Worm (Caenorhabditis elegans): ENCODE measurements around the gene drd-50.

drd-50 gene

DNA sequence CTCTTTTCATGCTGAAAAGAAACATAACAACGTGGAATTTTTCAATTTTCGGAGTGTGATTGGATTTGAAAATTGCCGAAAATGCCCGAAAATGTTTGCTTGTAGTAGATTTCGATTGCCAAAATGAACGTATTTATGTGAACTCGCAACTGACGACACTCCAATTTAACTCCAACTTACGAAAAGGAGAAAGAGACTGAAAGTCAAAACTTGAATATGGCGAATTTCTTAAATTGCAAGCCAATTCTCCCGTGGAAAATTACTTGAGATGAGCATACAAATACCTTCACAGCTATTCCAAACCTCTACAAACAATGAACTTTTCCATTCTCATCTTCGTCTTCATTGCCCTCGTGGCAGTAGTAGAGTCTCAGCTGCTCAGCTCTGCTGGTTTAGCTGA, 34.9 kb upstream of the drd-50 start:
- TF ChIP-seq ZK546.5 (tag; optimal IDR thresholded peaks at IDR 0.05) (no peak), lin-15B (tag; optimal IDR thresholded peaks at IDR 0.05) (no peak), ceh-62 (tag; optimal IDR thresholded peaks at IDR 0.05) (no peak), unc-62 (GFP tag; optimal IDR thresholded peaks at IDR 0.05 in 1 of 2) (peak in 1 of 2 experiments; percentile 93), unc-62 (tag; optimal IDR thresholded peaks at IDR 0.05) (no peak), ZK337.2 (GFP tag; IDR thresholded peaks at IDR 0.05) (no peak), hlh-11 (tag; optimal IDR thresholded peaks at IDR 0.05) (no peak), ama-1 (optimal IDR thresholded peaks at IDR 0.05) (no peak), R02D3.7 (tag; optimal IDR thresholded peaks at IDR 0.05) (no peak)

DNA sequence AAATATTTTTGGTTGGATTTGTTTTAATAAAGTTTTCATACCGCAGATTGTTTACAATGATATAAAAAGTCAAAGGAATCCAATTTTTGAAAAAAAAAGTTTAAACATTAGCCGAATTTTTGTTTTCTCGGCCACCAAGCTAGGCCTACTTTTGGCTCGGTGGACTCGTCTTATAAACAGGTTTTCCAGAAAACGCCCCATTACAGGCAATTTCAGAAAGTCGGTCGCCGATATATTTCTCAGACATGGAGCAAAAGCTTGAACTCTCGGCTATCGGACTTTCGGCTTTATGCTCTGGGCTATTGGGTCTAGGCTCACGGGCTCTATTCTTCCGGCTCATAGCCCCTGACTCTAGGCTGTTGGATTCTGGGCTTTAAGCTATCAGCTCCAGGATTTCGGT, 34.4 kb upstream of the drd-50 start:
- TF ChIP-seq aha-1 (tag) (peak; percentile 44), nhr-25 (tag; optimal IDR thresholded peaks at IDR 0.05; ENCODE audit: borderline replicate concordance, insufficient read depth) (no peak), fkh-10 (GFP tag; optimal IDR thresholded peaks at IDR 0.05) (no peak), daf-16 (GFP tag; optimal IDR thresholded peaks at IDR 0.05) (no peak), daf-16 (tag; optimal IDR thresholded peaks at IDR 0.05) (peak; percentile 2), nhr-102 (tag; optimal IDR thresholded peaks at IDR 0.05) (peak; percentile 42), rbr-2 (tag; optimal IDR thresholded peaks at IDR 0.05) (no peak), lin-29 (GFP tag; IDR thresholded peaks at IDR 0.05) (no peak)

DNA sequence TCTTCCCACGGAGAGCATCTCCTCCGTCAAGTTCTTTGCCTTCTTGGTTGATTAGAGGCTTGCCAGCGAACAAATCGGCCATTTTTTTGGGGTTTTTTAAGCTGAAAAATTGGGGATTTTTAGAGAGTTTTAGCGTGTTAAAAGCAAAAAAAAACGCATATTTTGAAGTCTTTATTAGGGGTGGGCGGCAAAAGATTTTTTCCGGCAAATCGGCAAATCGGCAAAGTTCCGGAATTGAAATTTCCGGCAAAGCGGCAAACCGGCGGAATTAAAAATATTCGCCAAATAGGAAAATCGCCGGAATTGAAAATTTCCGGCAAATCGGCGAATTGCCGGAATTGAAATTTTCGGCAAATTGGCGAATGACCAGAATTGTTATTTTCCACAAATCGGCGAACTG, 33.4 kb upstream of the drd-50 start, which contains the start of gene C35B1.5:
C35B1.5 (minus strand) TSS at position 101 of the 400 bp plus-strand sequence.
- no peak for TF ChIP-seq T20F7.1 (GFP tag; optimal IDR thresholded peaks at IDR 0.05)
- TF ChIP-seq unc-130 (GFP tag; optimal IDR thresholded peaks at IDR 0.05) = no peak
- no peak for TF ChIP-seq lin-15B (tag; optimal IDR thresholded peaks at IDR 0.05)

ce11 chrIV:4085022-4085421, 32.5 kb upstream of the drd-50 start:
- peak; percentile 29; the same call in 1 of the 2 replicates for TF ChIP-seq dmd-6 (GFP tag; IDR thresholded peaks at IDR 0.05)
- no peak for TF ChIP-seq nhr-6 (tag; optimal IDR thresholded peaks at IDR 0.05)
- peak; percentile 23 for TF ChIP-seq nhr-77 (tag; optimal IDR thresholded peaks at IDR 0.05)
- no peak for TF ChIP-seq F44E2.7 (GFP tag; IDR thresholded peaks at IDR 0.05)
- TF ChIP-seq mep-1 (tag; optimal IDR thresholded peaks at IDR 0.05) = peak; percentile 7
- TF ChIP-seq daf-16 (GFP tag; optimal IDR thresholded peaks at IDR 0.05) = no peak
- peak; percentile 83 for TF ChIP-seq daf-16 (tag; optimal IDR thresholded peaks at IDR 0.05)
- TF ChIP-seq ZK546.5 (tag; optimal IDR thresholded peaks at IDR 0.05) = no peak
- TF ChIP-seq nhr-28 (tag; optimal IDR thresholded peaks at IDR 0.05) = peak; percentile 35
- peak; percentile 23 for TF ChIP-seq hlh-11 (tag; optimal IDR thresholded peaks at IDR 0.05)
- no peak for TF ChIP-seq F37D6.2 (tag; optimal IDR thresholded peaks at IDR 0.05)
- no peak for TF ChIP-seq lin-13 (GFP tag; optimal IDR thresholded peaks at IDR 0.05)
- peak in 1 of 2 experiments; percentile 17 for TF ChIP-seq lsy-2 (tag; optimal IDR thresholded peaks at IDR 0.05)
- TF ChIP-seq Y75B8A.6 (GFP tag; IDR thresholded peaks at IDR 0.05) = no peak
- peak; percentile 52 for TF ChIP-seq dve-1 (tag; optimal IDR thresholded peaks at IDR 0.05; ENCODE audit: insufficient read depth)
- TF ChIP-seq arid-1 (GFP tag; conservative IDR thresholded peaks at IDR 0.05) = no peak
- peak; percentile 47 for TF ChIP-seq hlh-30 (tag; optimal IDR thresholded peaks at IDR 0.05; ENCODE audit: insufficient read depth)

ce11 chrIV:4085787-4086262, 31.7 kb upstream of the drd-50 start, which contains the start of gene C35B1.2:
Gene C35B1.2, plus strand, starts transcription at chrIV:4086212.
- TF ChIP-seq mxl-3 (GFP tag; optimal IDR thresholded peaks at IDR 0.05) (no peak), lsy-2 (tag; optimal IDR thresholded peaks at IDR 0.05) (peak in 1 of 2 experiments; percentile 51), mep-1 (tag; optimal IDR thresholded peaks at IDR 0.05) (no peak), nhr-11 (tag; optimal IDR thresholded peaks at IDR 0.05) (no peak), arid-1 (GFP tag; conservative IDR thresholded peaks at IDR 0.05) (no peak), nhr-48 (tag; optimal IDR thresholded peaks at IDR 0.05) (no peak), pha-4 (GFP tag; IDR thresholded peaks at IDR 0.05) (no peak), pha-4 (tag; optimal IDR thresholded peaks at IDR 0.05) (no peak), ama-1 (optimal IDR thresholded peaks at IDR 0.05) (no peak), lin-1 (GFP tag; IDR thresholded peaks at IDR 0.05) (no peak), unc-130 (GFP tag; optimal IDR thresholded peaks at IDR 0.05) (no peak), pqm-1 (tag; optimal IDR thresholded peaks at IDR 0.05) (no peak), zfp-3 (GFP tag; conservative IDR thresholded peaks at IDR 0.05) (no peak), fkh-10 (GFP tag; optimal IDR thresholded peaks at IDR 0.05) (no peak), daf-8 (GFP tag; IDR thresholded peaks at IDR 0.05) (no peak), nhr-42 (GFP tag; IDR thresholded peaks at IDR 0.05) (no peak), Y5F2A.4 (GFP tag; optimal IDR thresholded peaks at IDR 0.05) (no peak), F44E2.7 (GFP tag; IDR thresholded peaks at IDR 0.05) (no peak), egl-27 (tag; optimal IDR thresholded peaks at IDR 0.05) (no peak), egl-43 (GFP tag; IDR thresholded peaks at IDR 0.05) (no peak)

Data from whole organism, L4 larva.